Worm (Caenorhabditis elegans) whole organism, young adult: ENCODE measurements around the gene Y57G7A.6.

Experiments used
- B0336.3 ChIP-seq: fragments of 200-800 bp; sonication (Bioruptor generic); IDR thresholded peaks from 2 replicates; pipeline ENCODE4 v1.3.6; 2022; ENCODE audit warnings: missing genetic modification characterization, missing compliant biosample characterization
- F10E7.11 ChIP-seq: sonication (generic microtip); optimal IDR thresholded peaks from 2 replicates; lab custom pipeline; 2017; ENCODE audit warnings: mild to moderate bottlenecking, missing genetic modification characterization, moderate library complexity, missing compliant biosample characterization
- F52B5.7 ChIP-seq: sonication (generic microtip); optimal IDR thresholded peaks from 2 replicates; lab custom pipeline; 2016; ENCODE audit warnings: mild to moderate bottlenecking, missing genetic modification characterization, missing compliant biosample characterization
- dox-1 ChIP-seq: fragments of 200-800 bp; sonication (Bioruptor generic); IDR thresholded peaks from 2 replicates; pipeline ENCODE4 v1.3.6; 2022; ENCODE audit warnings: missing genetic modification reagents, missing genetic modification characterization, missing compliant biosample characterization
- hlh-26 ChIP-seq: fragments of 200-800 bp; sonication (Bioruptor generic); conservative IDR thresholded peaks from 2 replicates; pipeline ENCODE4 v1.3.6; 2022; ENCODE audit warnings: missing genetic modification reagents, missing genetic modification characterization, missing compliant biosample characterization
- lin-26 ChIP-seq: fragments of 200-800 bp; sonication (Bioruptor generic); IDR thresholded peaks from 2 replicates; pipeline ENCODE4 v1.3.6; 2022; ENCODE audit warnings: missing genetic modification reagents, missing genetic modification characterization, missing compliant biosample characterization
- madf-3 ChIP-seq: fragments of 200-800 bp; sonication (Bioruptor generic); IDR thresholded peaks from 2 replicates; pipeline ENCODE4 v1.3.6; 2022; ENCODE audit warnings: missing genetic modification reagents, missing genetic modification characterization, missing compliant biosample characterization
- nfya-1 ChIP-seq: sonication (generic microtip); optimal IDR thresholded peaks from 2 replicates; lab custom pipeline; 2017; ENCODE audit warnings: antibody characterized with exemption, missing compliant biosample characterization, missing genetic modification characterization, borderline replicate concordance; ENCODE audit not compliant: insufficient read depth
- pha-4 ChIP-seq: fragments of 150-350 bp; sonication (generic microtip); optimal IDR thresholded peaks from 2 replicates; lab custom pipeline; 2014; ENCODE audit warnings: missing biosample characterization, missing genetic modification reagents, missing genetic modification characterization
- tbp1 ChIP-seq: fragments of 200-800 bp; sonication (Bioruptor generic); optimal IDR thresholded peaks from 2 replicates; lab custom pipeline; 2018; ENCODE audit warnings: mild to moderate bottlenecking, missing genetic modification characterization, missing compliant biosample characterization

ce11 chrII:1285514-1285913 is at the start of gene Y57G7A.6, which contains the start of gene Y57G7A.3:
- no peak for TF ChIP-seq F52B5.7 (tag; lab: Kevin White, UChicago)
- no peak for TF ChIP-seq pha-4 (tag; lab: Kevin White, UChicago)
- no peak for TF ChIP-seq madf-3
- no peak for TF ChIP-seq tbp1
- no peak for TF ChIP-seq nfya-1
- TF ChIP-seq F10E7.11 (tag; lab: Kevin White, UChicago), result no peak
- no peak for TF ChIP-seq lin-26 (GFP tag; lab: Robert Waterston, UW)
- TF ChIP-seq hlh-26 (GFP tag; lab: Robert Waterston, UW), result no peak
- no peak for TF ChIP-seq B0336.3 (GFP tag; lab: Robert Waterston, UW)
- TF ChIP-seq dox-1 (GFP tag; lab: Robert Waterston, UW), result no peak
